Fruit fly (Drosophila melanogaster): ENCODE data around the gene CG15743.
A peak's percentile ranks its signal among the peaks of the same experiment; 100 is the strongest.

Gene CG15743

DNA sequence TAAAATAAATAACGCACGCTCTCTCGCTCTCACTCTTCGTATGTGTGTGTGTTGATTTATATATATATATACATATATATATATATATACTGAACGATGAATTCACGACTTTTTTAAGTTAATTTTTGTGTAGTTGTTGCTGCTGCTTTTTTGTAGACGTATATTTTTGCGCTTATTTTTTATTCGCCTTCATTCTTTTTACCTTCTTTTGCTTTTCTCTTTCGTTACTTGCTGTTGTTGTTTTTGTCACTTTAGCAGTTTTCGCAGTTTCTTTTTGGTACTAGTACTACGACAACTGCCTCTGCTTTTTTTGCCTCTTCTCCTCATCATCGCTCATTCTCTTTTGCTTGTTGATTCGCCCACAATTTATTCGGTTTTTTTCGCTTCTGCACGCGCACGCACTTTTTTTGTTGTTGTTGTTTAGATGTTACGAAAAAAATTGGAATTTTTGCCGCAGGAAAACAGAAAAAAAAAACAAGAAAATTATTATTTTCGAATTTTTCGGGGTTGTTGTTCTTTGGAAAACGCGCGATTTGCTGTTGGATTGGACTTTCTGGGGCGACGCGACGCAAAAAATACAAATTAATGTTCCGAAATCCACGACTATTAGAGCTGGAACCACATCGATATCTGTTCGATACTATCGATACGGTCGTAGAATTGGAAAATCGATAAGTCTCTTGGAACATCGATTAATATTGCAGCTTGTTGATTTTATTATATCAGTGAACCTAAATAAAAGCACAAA, at the start of gene CG15743, which contains the start of gene HDAC4 (continued):
- TF ChIP-seq Hey (tag; optimal IDR thresholded peaks at IDR 0.05) (no peak), ci (GFP tag; IDR thresholded peaks at IDR 0.05) (no peak), ssp (GFP tag; IDR thresholded peaks at IDR 0.05) (no peak), Scr (GFP tag; IDR thresholded peaks at IDR 0.05; ENCODE audit: partially characterized antibody) (peak; percentile 92), Eip74EF (GFP tag; optimal IDR thresholded peaks at IDR 0.05) (no peak), gsb (GFP tag; IDR thresholded peaks at IDR 0.05) (no peak), lov (optimal IDR thresholded peaks at IDR 0.05) (no peak), lov (GFP tag; IDR thresholded peaks at IDR 0.05) (no peak), CG1792 (GFP tag; optimal IDR thresholded peaks at IDR 0.05) (no peak), CG9817 (tag; optimal IDR thresholded peaks at IDR 0.05) (no peak), en (GFP tag; optimal IDR thresholded peaks at IDR 0.05) (no peak), Fer1 (GFP tag; optimal IDR thresholded peaks at IDR 0.05) (no peak), pzg (GFP tag; optimal IDR thresholded peaks at IDR 0.05) (peak; percentile 48), CG11695 (GFP tag; IDR thresholded peaks at IDR 0.05) (no peak), CG9437 (GFP tag; optimal IDR thresholded peaks at IDR 0.05) (no peak), PHDP (tag; optimal IDR thresholded peaks at IDR 0.05) (no peak), CG11696 (GFP tag; IDR thresholded peaks at IDR 0.05) (no peak), CG10267 (tag; optimal IDR thresholded peaks at IDR 0.05) (peak; percentile 34), wor (GFP tag; IDR thresholded peaks at IDR 0.05) (no peak), Dip2 (GFP tag; IDR thresholded peaks at IDR 0.05) (no peak), Six4 (GFP tag; optimal IDR thresholded peaks at IDR 0.05) (no peak), Gug (GFP tag; IDR thresholded peaks at IDR 0.05) (no peak), Fer3 (tag; optimal IDR thresholded peaks at IDR 0.05) (no peak), Sin3A (optimal IDR thresholded peaks at IDR 0.05) (peak; percentile 15), CkIIα-i1 (GFP tag; IDR thresholded peaks at IDR 0.05) (no peak), GATAe (GFP tag; conservative IDR thresholded peaks at IDR 0.05) (no peak), Hmr (GFP tag; optimal IDR thresholded peaks at IDR 0.05) (no peak), CG12155 (GFP tag; optimal IDR thresholded peaks at IDR 0.05) (no peak), CG10462 (GFP tag; optimal IDR thresholded peaks at IDR 0.05) (no peak), al (GFP tag; IDR thresholded peaks at IDR 0.05) (no peak), CG16813 (GFP tag; IDR thresholded peaks at IDR 0.05; ENCODE audit: partially characterized antibody) (peak; percentile 92), Fer2 (tag; optimal IDR thresholded peaks at IDR 0.05) (no peak), CG14441 (GFP tag; IDR thresholded peaks at IDR 0.05) (no peak), CG7839 (tag; optimal IDR thresholded peaks at IDR 0.05) (no peak), aop (GFP tag; IDR thresholded peaks at IDR 0.05) (no peak), zfh2 (GFP tag; optimal IDR thresholded peaks at IDR 0.05) (no peak), CG18476 (GFP tag; optimal IDR thresholded peaks at IDR 0.05) (no peak), CG7963 (GFP tag; IDR thresholded peaks at IDR 0.05; ENCODE audit: partially characterized antibody) (peak; percentile 81), CG34224 (GFP tag; IDR thresholded peaks at IDR 0.05; ENCODE audit: partially characterized antibody) (peak; percentile 90), mirr (GFP tag; optimal IDR thresholded peaks at IDR 0.05) (no peak), jumu (GFP tag; optimal IDR thresholded peaks at IDR 0.05) (no peak), wdn (GFP tag; IDR thresholded peaks at IDR 0.05) (no peak), H15 (GFP tag; IDR thresholded peaks at IDR 0.05) (no peak), MESR4 (GFP tag; optimal IDR thresholded peaks at IDR 0.05) (peak; percentile 34), CG10565 (GFP tag; optimal IDR thresholded peaks at IDR 0.05) (no peak), CG4617 (GFP tag; optimal IDR thresholded peaks at IDR 0.05; ENCODE audit: borderline replicate concordance) (no peak), CG17361 (GFP tag; IDR thresholded peaks at IDR 0.05) (no peak; the same call in 2 of the 3 replicates), CG17802 (tag; optimal IDR thresholded peaks at IDR 0.05) (no peak), otp (GFP tag; IDR thresholded peaks at IDR 0.05) (no peak), unc-4 (GFP tag; IDR thresholded peaks at IDR 0.05; ENCODE audit: partially characterized antibody) (peak; percentile 92), E2f1 (GFP tag; IDR thresholded peaks at IDR 0.05) (no peak)

All from whole organism, embryonic.